Fruit fly (Drosophila melanogaster): Measurements from ENCODE around the gene gpp.

The gpp gene

dm6 chr3R:6419942-6420341 is 13.3 kb downstream of the gpp start:
- peak; percentile 32; the same call in 1 of the 2 replicates for TF ChIP-seq CG12605 (GFP tag; IDR thresholded peaks at IDR 0.05)
- TF ChIP-seq CG4496 (GFP tag; IDR thresholded peaks at IDR 0.05), result no peak
- TF ChIP-seq fd96Ca (GFP tag; IDR thresholded peaks at IDR 0.05), result 0 out of 3 replicates have a peak, but pooled peaks have one; percentile 18
- peak; percentile 28 for TF ChIP-seq EcR (GFP tag; optimal IDR thresholded peaks at IDR 0.05)

dm6 chr3R:6421263-6421662 is 14.6 kb downstream of the gpp start:
- TF ChIP-seq Pif1B (GFP tag; optimal IDR thresholded peaks at IDR 0.05) (no peak), CG10348 (GFP tag; IDR thresholded peaks at IDR 0.05) (no peak), CG12605 (GFP tag; IDR thresholded peaks at IDR 0.05) (no peak), CG32121 (GFP tag; IDR thresholded peaks at IDR 0.05) (no peak), rn (GFP tag; IDR thresholded peaks at IDR 0.05) (no peak), CG14655 (GFP tag; optimal IDR thresholded peaks at IDR 0.05) (no peak), Pif1A (GFP tag; optimal IDR thresholded peaks at IDR 0.05) (no peak), D1 (tag; optimal IDR thresholded peaks at IDR 0.05) (no peak), CG17806 (tag; optimal IDR thresholded peaks at IDR 0.05) (no peak), CG15710 (tag; optimal IDR thresholded peaks at IDR 0.05) (no peak), CG8159 (tag; optimal IDR thresholded peaks at IDR 0.05) (no peak), CG34367 (tag; optimal IDR thresholded peaks at IDR 0.05) (no peak), CG13204 (GFP tag; optimal IDR thresholded peaks at IDR 0.05) (no peak), CG4496 (GFP tag; IDR thresholded peaks at IDR 0.05) (no peak), Ets98B (GFP tag; IDR thresholded peaks at IDR 0.05) (no peak)

- TF ChIP-seq CG32121 (GFP tag; IDR thresholded peaks at IDR 0.05) (0 out of 2 replicates have a peak, but pooled peaks have one; percentile 39), Snoo (tag; optimal IDR thresholded peaks at IDR 0.05) (peak; percentile 10), CG14655 (GFP tag; optimal IDR thresholded peaks at IDR 0.05) (no peak), CG10348 (GFP tag; IDR thresholded peaks at IDR 0.05) (no peak), CG34367 (tag; optimal IDR thresholded peaks at IDR 0.05) (no peak), CG8301 (tag; optimal IDR thresholded peaks at IDR 0.05) (no peak), CG13204 (GFP tag; optimal IDR thresholded peaks at IDR 0.05) (peak; percentile 70), CG4496 (GFP tag; IDR thresholded peaks at IDR 0.05) (no peak), EcR (GFP tag; optimal IDR thresholded peaks at IDR 0.05) (peak; percentile 98), CG15710 (tag; optimal IDR thresholded peaks at IDR 0.05) (no peak), gl (tag; optimal IDR thresholded peaks at IDR 0.05) (no peak), CG12605 (GFP tag; IDR thresholded peaks at IDR 0.05) (no peak), CG8159 (tag; optimal IDR thresholded peaks at IDR 0.05) (no peak), fd96Ca (GFP tag; IDR thresholded peaks at IDR 0.05) (no peak), Ets98B (GFP tag; IDR thresholded peaks at IDR 0.05) (0 out of 2 replicates have a peak, but pooled peaks have one; percentile 27), Pif1B (GFP tag; optimal IDR thresholded peaks at IDR 0.05) (no peak), rn (GFP tag; IDR thresholded peaks at IDR 0.05) (no peak), CG9948 (tag; optimal IDR thresholded peaks at IDR 0.05) (no peak), CG17806 (tag; optimal IDR thresholded peaks at IDR 0.05) (no peak), Pif1A (GFP tag; optimal IDR thresholded peaks at IDR 0.05) (peak; percentile 16), D1 (tag; optimal IDR thresholded peaks at IDR 0.05) (no peak)
Observed at dm6 chr3R:6421712-6422141, 15.1 kb downstream of the gpp start.

- TF ChIP-seq CG34367 (tag; optimal IDR thresholded peaks at IDR 0.05), result no peak
- TF ChIP-seq CG13204 (GFP tag; optimal IDR thresholded peaks at IDR 0.05), result no peak
- no peak for TF ChIP-seq EcR (GFP tag; optimal IDR thresholded peaks at IDR 0.05)
- no peak for TF ChIP-seq Pif1B (GFP tag; optimal IDR thresholded peaks at IDR 0.05)
- TF ChIP-seq CG17806 (tag; optimal IDR thresholded peaks at IDR 0.05), result no peak
- TF ChIP-seq D1 (tag; optimal IDR thresholded peaks at IDR 0.05), result no peak
- no peak for TF ChIP-seq CG8301 (tag; optimal IDR thresholded peaks at IDR 0.05)
- TF ChIP-seq CG8159 (tag; optimal IDR thresholded peaks at IDR 0.05), result no peak
- no peak for TF ChIP-seq CG9948 (tag; optimal IDR thresholded peaks at IDR 0.05)
- no peak for TF ChIP-seq Pif1A (GFP tag; optimal IDR thresholded peaks at IDR 0.05)
- TF ChIP-seq CG14655 (GFP tag; optimal IDR thresholded peaks at IDR 0.05), result no peak
- TF ChIP-seq CG4496 (GFP tag; IDR thresholded peaks at IDR 0.05), result no peak
- no peak for TF ChIP-seq CG32121 (GFP tag; IDR thresholded peaks at IDR 0.05)
- TF ChIP-seq fd96Ca (GFP tag; IDR thresholded peaks at IDR 0.05), result no peak
- TF ChIP-seq Snoo (tag; optimal IDR thresholded peaks at IDR 0.05), result no peak
- no peak for TF ChIP-seq CG10348 (GFP tag; IDR thresholded peaks at IDR 0.05)
Observed at dm6 chr3R:6423128-6423527, 16.5 kb downstream of the gpp start.

- TF ChIP-seq Snoo (tag; optimal IDR thresholded peaks at IDR 0.05) (peak; percentile 97), gl (tag; optimal IDR thresholded peaks at IDR 0.05) (peak; percentile 95), fd96Ca (GFP tag; IDR thresholded peaks at IDR 0.05) (peak; percentile 94), D1 (tag; optimal IDR thresholded peaks at IDR 0.05) (peak; percentile 68), CG10348 (GFP tag; IDR thresholded peaks at IDR 0.05) (peak; percentile 60), CG4496 (GFP tag; IDR thresholded peaks at IDR 0.05) (peak; percentile 95), CG12605 (GFP tag; IDR thresholded peaks at IDR 0.05) (peak; percentile 69), CG32121 (GFP tag; IDR thresholded peaks at IDR 0.05) (peak; percentile 84), CG14655 (GFP tag; optimal IDR thresholded peaks at IDR 0.05) (peak; percentile 96), rn (GFP tag; IDR thresholded peaks at IDR 0.05) (peak; percentile 87), EcR (GFP tag; optimal IDR thresholded peaks at IDR 0.05) (peak; percentile 98), Ets98B (GFP tag; IDR thresholded peaks at IDR 0.05) (peak; percentile 89), CG13204 (GFP tag; optimal IDR thresholded peaks at IDR 0.05) (peak; percentile 86), CG8301 (tag; optimal IDR thresholded peaks at IDR 0.05) (peak; percentile 95), CG8159 (tag; optimal IDR thresholded peaks at IDR 0.05) (peak; percentile 96), CG15710 (tag; optimal IDR thresholded peaks at IDR 0.05) (peak; percentile 96), CG17806 (tag; optimal IDR thresholded peaks at IDR 0.05) (peak; percentile 97), CG9948 (tag; optimal IDR thresholded peaks at IDR 0.05) (peak; percentile 96), Pif1A (GFP tag; optimal IDR thresholded peaks at IDR 0.05) (peak; percentile 98), CG34367 (tag; optimal IDR thresholded peaks at IDR 0.05) (peak; percentile 97), Pif1B (GFP tag; optimal IDR thresholded peaks at IDR 0.05) (peak; percentile 98)
Observed at dm6 chr3R:6423984-6424602, 17.4 kb downstream of the gpp start.
